Worm (Caenorhabditis elegans) whole organism, L4 larva: Measurements from ENCODE around the gene srx-85.

Source experiments
- F37D6.2 ChIP-seq: sonication (generic microtip); optimal IDR thresholded peaks from 2 replicates; lab custom pipeline; 2016; ENCODE audit warnings: mild to moderate bottlenecking, missing genetic modification characterization, missing compliant biosample characterization
- T26A8.4 ChIP-seq: fragments of 200-800 bp; sonication (Bioruptor generic); IDR thresholded peaks from 2 replicates; pipeline ENCODE4 v1.3.6; 2022; ENCODE audit warnings: missing genetic modification characterization, missing compliant biosample characterization
- Y105C5A.15 ChIP-seq: fragments of 200-800 bp; sonication (Bioruptor generic); IDR thresholded peaks from 2 replicates; pipeline ENCODE4 v1.3.6; 2022; ENCODE audit warnings: missing genetic modification characterization, missing compliant biosample characterization
- aly-2 ChIP-seq: sonication (generic microtip); optimal IDR thresholded peaks from 2 replicates; lab custom pipeline; 2018; ENCODE audit warnings: missing biosample characterization, missing genetic modification characterization
- ceh-62 ChIP-seq: sonication (generic microtip); optimal IDR thresholded peaks from 2 replicates; lab custom pipeline; 2017; ENCODE audit warnings: missing biosample characterization, missing genetic modification characterization
- ceh-82 ChIP-seq: sonication (generic microtip); optimal IDR thresholded peaks from 2 replicates; lab custom pipeline; 2017; ENCODE audit warnings: missing biosample characterization, missing genetic modification characterization
- daf-12 ChIP-seq: fragments of 150-350 bp; optimal IDR thresholded peaks from 2 replicates; lab custom pipeline; 2014; ENCODE audit warnings: missing biosample characterization, missing genetic modification reagents, missing genetic modification characterization
- daf-16 ChIP-seq, 3 experiments: sonication (generic microtip); optimal IDR thresholded peaks; 2 replicates each; lab custom pipeline; 2016 to 2017; ENCODE audit warnings: missing genetic modification characterization in 3 of 3, missing genetic modification reagents in 3 of 3, mild to moderate bottlenecking in 2 of 3, missing compliant biosample characterization in 2 of 3, missing biosample characterization in 1 of 3, moderate library complexity in 1 of 3
- dmd-6 ChIP-seq: fragments of 200-800 bp; sonication (Bioruptor generic); IDR thresholded peaks from 2 replicates; pipeline ENCODE4 v1.3.6; 2022; ENCODE audit warnings: missing genetic modification reagents, missing genetic modification characterization, missing compliant biosample characterization
- dmd-9 ChIP-seq: fragments of 200-800 bp; sonication (Bioruptor generic); IDR thresholded peaks from 2 replicates; pipeline ENCODE4 v1.3.6; 2022; ENCODE audit warnings: missing genetic modification reagents, missing genetic modification characterization, missing compliant biosample characterization
- egl-43 ChIP-seq: fragments of 200-800 bp; sonication (Bioruptor generic); IDR thresholded peaks from 2 replicates; pipeline ENCODE4 v1.3.6; 2022; ENCODE audit warnings: missing genetic modification reagents, missing genetic modification characterization, missing compliant biosample characterization
- fos-1 ChIP-seq: fragments of 150-350 bp; optimal IDR thresholded peaks from 2 replicates; lab custom pipeline; 2014; ENCODE audit warnings: missing biosample characterization, missing genetic modification characterization
- lin-29 ChIP-seq: fragments of 200-800 bp; sonication (Bioruptor generic); IDR thresholded peaks from 2 replicates; pipeline ENCODE4 v1.3.6; 2022; ENCODE audit warnings: missing genetic modification reagents, missing genetic modification characterization, missing compliant biosample characterization
- lin-38 ChIP-seq: fragments of 200-800 bp; sonication (Bioruptor generic); IDR thresholded peaks from 2 replicates; pipeline ENCODE4 v1.3.6; 2022; ENCODE audit warnings: missing genetic modification reagents, missing genetic modification characterization, missing compliant biosample characterization
- lin-39 ChIP-seq: fragments of 150-350 bp; optimal IDR thresholded peaks from 2 replicates; lab custom pipeline; 2014; ENCODE audit warnings: missing biosample characterization, missing genetic modification reagents, missing genetic modification characterization
- lsy-2 ChIP-seq, 2 experiments: fragments of 150-350 bp in 1 of 2; sonication (generic microtip) in 1 of 2; optimal IDR thresholded peaks; 2 replicates each; lab custom pipeline; 2014 to 2017; ENCODE audit warnings: missing biosample characterization in 2 of 2, missing genetic modification characterization in 2 of 2
- mep-1 ChIP-seq: fragments of 150-350 bp; sonication (generic microtip); optimal IDR thresholded peaks from 3 replicates; lab custom pipeline; 2014; ENCODE audit warnings: missing biosample characterization, missing genetic modification characterization
- mxl-2 ChIP-seq: fragments of 200-800 bp; sonication (Bioruptor generic); conservative IDR thresholded peaks from 2 replicates; pipeline ENCODE4 v1.3.6; 2022; ENCODE audit warnings: missing genetic modification reagents, missing genetic modification characterization, missing compliant biosample characterization
- mxl-3 ChIP-seq: fragments of 200-800 bp; sonication (Bioruptor generic); optimal IDR thresholded peaks from 2 replicates; lab custom pipeline; 2018; ENCODE audit warnings: mild to moderate bottlenecking, missing genetic modification characterization, missing compliant biosample characterization
- nhr-102 ChIP-seq: sonication (generic microtip); optimal IDR thresholded peaks from 2 replicates; lab custom pipeline; 2016; ENCODE audit warnings: mild to moderate bottlenecking, missing genetic modification characterization, moderate library complexity, missing compliant biosample characterization
- nhr-25 ChIP-seq: sonication (generic microtip); optimal IDR thresholded peaks from 2 replicates; lab custom pipeline; 2017; ENCODE audit warnings: missing genetic modification characterization, mild to moderate bottlenecking, missing compliant biosample characterization, antibody characterized with exemption, moderate library complexity, borderline replicate concordance; ENCODE audit not compliant: insufficient read depth
- nhr-28 ChIP-seq: fragments of 150-350 bp; optimal IDR thresholded peaks from 2 replicates; lab custom pipeline; 2014; ENCODE audit warnings: missing biosample characterization, missing genetic modification characterization
- nhr-48 ChIP-seq: sonication (generic microtip); optimal IDR thresholded peaks from 2 replicates; lab custom pipeline; 2016; ENCODE audit warnings: mild to moderate bottlenecking, missing genetic modification characterization, missing compliant biosample characterization
- nhr-6 ChIP-seq: fragments of 150-350 bp; optimal IDR thresholded peaks from 2 replicates; lab custom pipeline; 2014; ENCODE audit warnings: missing biosample characterization, missing genetic modification characterization
- pqm-1 ChIP-seq: sonication (generic microtip); optimal IDR thresholded peaks from 2 replicates; lab custom pipeline; 2017; ENCODE audit warnings: missing biosample characterization, missing genetic modification characterization
- saeg-2 ChIP-seq: fragments of 200-800 bp; sonication (Bioruptor generic); IDR thresholded peaks from 2 replicates; pipeline ENCODE4 v1.3.6; 2022; ENCODE audit warnings: missing genetic modification reagents, missing genetic modification characterization, missing compliant biosample characterization
- tag-97 ChIP-seq: fragments of 200-800 bp; sonication (Bioruptor generic); IDR thresholded peaks from 2 replicates; pipeline ENCODE4 v1.3.6; 2022; ENCODE audit warnings: missing genetic modification characterization, missing compliant biosample characterization
- unc-62 ChIP-seq, 3 experiments: fragments of 150-350 bp in 1 of 3; sonication (generic microtip); optimal IDR thresholded peaks in 2 of 3; peaks in 1 of 3; 1 replicate in 1 of 3; 2 replicates in 2 of 3; lab custom pipeline; 2014 to 2017; ENCODE audit warnings: missing biosample characterization in 3 of 3, missing genetic modification characterization in 3 of 3, missing genetic modification reagents in 3 of 3, missing genotype in 1 of 3
- ztf-7 ChIP-seq: fragments of 150-350 bp; optimal IDR thresholded peaks from 2 replicates; lab custom pipeline; 2014; ENCODE audit warnings: missing biosample characterization, missing genetic modification characterization

The srx-85 gene

DNA sequence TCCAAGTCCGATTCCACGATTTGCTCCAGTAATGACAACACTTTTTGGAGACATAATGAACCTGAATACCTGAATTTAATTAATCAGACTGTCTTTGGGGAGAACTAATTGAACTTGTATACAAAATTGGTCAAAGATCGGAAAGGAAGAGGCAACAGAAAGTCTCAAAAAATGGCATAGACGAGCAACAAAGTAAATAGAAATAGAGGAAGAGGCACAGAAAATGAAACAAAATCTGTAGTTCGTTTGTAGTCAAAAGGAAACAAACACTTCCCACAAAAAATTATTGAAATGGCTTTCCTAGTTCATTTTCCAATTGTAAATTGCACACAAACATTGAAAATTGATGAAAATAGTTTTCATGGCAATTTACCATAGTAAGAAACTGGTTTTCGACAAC, 37.8 kb upstream of the srx-85 start, which contains the start of gene C55A6.6:
C55A6.6 (minus strand) TSS at position 61 of the 400 bp plus-strand sequence.
- peak; percentile 4 for TF ChIP-seq pqm-1 (tag; lab: Kevin White, UChicago)
- peak; percentile 81 for TF ChIP-seq nhr-28 (tag; lab: Kevin White, UChicago)
- no peak for TF ChIP-seq daf-12 (tag; lab: Kevin White, UChicago)
- TF ChIP-seq daf-16 (GFP tag; optimal IDR thresholded peaks at IDR 0.05; lab: Kevin White, UChicago), result no peak
- TF ChIP-seq daf-16 (tag; optimal IDR thresholded peaks at IDR 0.05; lab: Kevin White, UChicago), result peak; percentile 15

DNA sequence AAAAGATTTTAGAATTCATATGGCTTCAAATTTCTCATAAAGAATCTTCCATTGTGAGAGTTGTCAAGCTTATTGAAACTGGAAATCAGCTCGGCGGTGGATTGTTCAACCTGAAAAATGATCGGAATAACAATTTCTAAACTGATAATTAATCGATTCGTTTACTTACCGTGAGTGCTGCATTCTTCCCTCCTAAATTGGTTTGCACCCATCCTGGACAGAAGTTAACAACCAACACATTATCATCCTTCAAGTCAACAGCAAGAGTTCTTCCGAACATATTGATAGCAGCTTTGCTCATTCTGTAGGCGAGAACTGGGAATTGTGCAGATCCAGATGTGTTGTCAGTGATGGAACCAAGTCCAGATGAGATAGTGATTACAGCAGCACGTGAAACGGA, 37.3 kb upstream of the srx-85 start:
- TF ChIP-seq unc-62 (GFP tag; optimal IDR thresholded peaks at IDR 0.05 in 1 of 2; lab: Kevin White, UChicago) (peak in 1 of 2 experiments; percentile 98), unc-62 (tag; optimal IDR thresholded peaks at IDR 0.05; lab: Kevin White, UChicago) (no peak), saeg-2 (no peak), nhr-25 (tag; lab: Kevin White, UChicago) (no peak), T26A8.4 (GFP tag; lab: Robert Waterston, UW) (no peak), ceh-82 (tag; lab: Kevin White, UChicago) (no peak), lin-39 (tag; lab: Kevin White, UChicago) (no peak), F37D6.2 (tag; lab: Kevin White, UChicago) (no peak), dmd-6 (GFP tag; lab: Robert Waterston, UW) (no peak)

- TF ChIP-seq lsy-2 (tag; optimal IDR thresholded peaks at IDR 0.05; lab: Kevin White, UChicago) (no peak), daf-16 (GFP tag; optimal IDR thresholded peaks at IDR 0.05; lab: Kevin White, UChicago) (no peak), daf-16 (tag; optimal IDR thresholded peaks at IDR 0.05; lab: Kevin White, UChicago) (peak; percentile 44), nhr-28 (tag; lab: Kevin White, UChicago) (peak; percentile 76)
- TF ChIP-seq, all 104 proteins: peak for 2
These were observed 36.3 kb upstream of the srx-85 start, which contains the start of gene sdz-8 for ce11 chrV:11516141-11516591. Gene sdz-8, minus strand, starts transcription at chrV:11516191.

ce11 chrV:11517789-11518188, 34.7 kb upstream of the srx-85 start, which contains the start of gene C55A6.4:
Gene C55A6.4, minus strand, starts transcription at chrV:11517889.
- TF ChIP-seq tag-97 (GFP tag; lab: Robert Waterston, UW), result no peak
- TF ChIP-seq fos-1 (tag; lab: Kevin White, UChicago), result no peak
- no peak for TF ChIP-seq mep-1 (tag; lab: Kevin White, UChicago)
- TF ChIP-seq nhr-25 (tag; lab: Kevin White, UChicago), result no peak
- no peak for TF ChIP-seq egl-43 (GFP tag; lab: Robert Waterston, UW)
- no peak for TF ChIP-seq dmd-9 (GFP tag; lab: Robert Waterston, UW)
- TF ChIP-seq ceh-62 (tag; lab: Kevin White, UChicago), result no peak
- TF ChIP-seq nhr-48, result no peak
- TF ChIP-seq ztf-7 (tag; lab: Kevin White, UChicago), result no peak
- no peak for TF ChIP-seq mxl-2 (GFP tag; lab: Robert Waterston, UW)
- TF ChIP-seq nhr-102 (tag; lab: Kevin White, UChicago), result no peak
- no peak for TF ChIP-seq lin-29
- no peak for TF ChIP-seq Y105C5A.15 (GFP tag; lab: Robert Waterston, UW)
- no peak for TF ChIP-seq mxl-3 (GFP tag; lab: Kevin White, UChicago)
- no peak for TF ChIP-seq daf-16 (GFP tag; optimal IDR thresholded peaks at IDR 0.05; lab: Kevin White, UChicago)
- no peak for TF ChIP-seq daf-16 (tag; optimal IDR thresholded peaks at IDR 0.05; lab: Kevin White, UChicago)
- no peak for TF ChIP-seq aly-2
- TF ChIP-seq pqm-1 (tag; lab: Kevin White, UChicago), result no peak
- TF ChIP-seq lin-38, result no peak
- TF ChIP-seq, all 104 proteins: peak for 0

- TF ChIP-seq unc-62 (GFP tag; optimal IDR thresholded peaks at IDR 0.05 in 1 of 2; lab: Kevin White, UChicago), result peak in 1 of 2 experiments; percentile 86
- no peak for TF ChIP-seq unc-62 (tag; optimal IDR thresholded peaks at IDR 0.05; lab: Kevin White, UChicago)
- TF ChIP-seq nhr-6 (tag; lab: Kevin White, UChicago), result no peak
- TF ChIP-seq daf-16 (GFP tag; optimal IDR thresholded peaks at IDR 0.05; lab: Kevin White, UChicago), result no peak
- peak; percentile 29 for TF ChIP-seq daf-16 (tag; optimal IDR thresholded peaks at IDR 0.05; lab: Kevin White, UChicago)
These were observed 32.3 kb upstream of the srx-85 start, which contains the start of the genes C55A6.11 and C55A6.7 for ce11 chrV:11520215-11520614. Gene C55A6.11, plus strand, starts transcription at chrV:11520515. Gene C55A6.7, minus strand, starts transcription at chrV:11520530.
